Worm (Caenorhabditis elegans) whole organism, young adult: ENCODE data around the gene R07B1.13.

Experiments used
- B0261.1 ChIP-seq: sonication (generic microtip); optimal IDR thresholded peaks from 2 replicates; lab custom pipeline; 2016; ENCODE audit warnings: mild to moderate bottlenecking, missing genetic modification characterization, moderate library complexity, missing compliant biosample characterization
- C06A6.2 ChIP-seq: fragments of 200-800 bp; sonication (Bioruptor generic); conservative IDR thresholded peaks from 2 replicates; pipeline ENCODE4 v1.3.6; 2022; ENCODE audit warnings: missing genetic modification characterization, missing compliant biosample characterization
- D2030.7 ChIP-seq: fragments of 200-800 bp; sonication (Bioruptor generic); IDR thresholded peaks from 2 replicates; pipeline ENCODE4 v1.3.6; 2022; ENCODE audit warnings: missing genetic modification reagents, missing genetic modification characterization, missing compliant biosample characterization
- F22D6.2 ChIP-seq: sonication (generic microtip); optimal IDR thresholded peaks from 2 replicates; lab custom pipeline; 2016; ENCODE audit warnings: mild to moderate bottlenecking, missing genetic modification characterization, missing compliant biosample characterization
- F33H1.4 ChIP-seq: fragments of 200-800 bp; sonication (Bioruptor generic); IDR thresholded peaks from 2 replicates; pipeline ENCODE4 v1.3.6; 2022; ENCODE audit warnings: missing genetic modification reagents, missing genetic modification characterization, missing compliant biosample characterization
- F57C9.4 ChIP-seq: sonication (generic microtip); optimal IDR thresholded peaks from 2 replicates; lab custom pipeline; 2017; ENCODE audit warnings: mild to moderate bottlenecking, missing genetic modification characterization, missing compliant biosample characterization
- T26A5.8 ChIP-seq: sonication (generic microtip); optimal IDR thresholded peaks from 2 replicates; lab custom pipeline; 2016; ENCODE audit warnings: missing genetic modification characterization, missing compliant biosample characterization
- Y95B8A.8 ChIP-seq: fragments of 200-800 bp; sonication (Bioruptor generic); IDR thresholded peaks from 2 replicates; pipeline ENCODE4 v1.3.6; 2022; ENCODE audit warnings: missing genetic modification reagents, missing genetic modification characterization, missing compliant biosample characterization
- ZK185.1 ChIP-seq: sonication (generic microtip); optimal IDR thresholded peaks from 2 replicates; lab custom pipeline; 2016; ENCODE audit warnings: mild to moderate bottlenecking, missing genetic modification characterization, missing compliant biosample characterization; ENCODE audit not compliant: poor library complexity, severe bottlenecking
- aptf-2 ChIP-seq: fragments of 200-800 bp; sonication (Bioruptor generic); conservative IDR thresholded peaks from 2 replicates; pipeline ENCODE4 v1.3.6; 2022; ENCODE audit warnings: missing genetic modification reagents, missing genetic modification characterization, missing compliant biosample characterization
- aptf-3 ChIP-seq: fragments of 200-800 bp; sonication (Bioruptor generic); IDR thresholded peaks from 2 replicates; pipeline ENCODE4 v1.3.6; 2022; ENCODE audit warnings: missing genetic modification characterization, missing compliant biosample characterization
- attf-3 ChIP-seq: fragments of 200-800 bp; sonication (Bioruptor generic); conservative IDR thresholded peaks from 2 replicates; pipeline ENCODE4 v1.3.6; 2022; ENCODE audit warnings: missing genetic modification reagents, missing genetic modification characterization, missing compliant biosample characterization
- bed-1 ChIP-seq: fragments of 200-800 bp; sonication (Bioruptor generic); IDR thresholded peaks from 2 replicates; pipeline ENCODE4 v1.3.6; 2022; ENCODE audit warnings: missing genetic modification reagents, missing genetic modification characterization, missing compliant biosample characterization
- ccch-3 ChIP-seq: fragments of 200-800 bp; sonication (Bioruptor generic); optimal IDR thresholded peaks from 2 replicates; lab custom pipeline; 2018; ENCODE audit warnings: mild to moderate bottlenecking, missing genetic modification characterization, missing compliant biosample characterization
- ceh-27 ChIP-seq: fragments of 200-800 bp; sonication (Bioruptor generic); optimal IDR thresholded peaks from 2 replicates; lab custom pipeline; 2018; ENCODE audit warnings: mild to moderate bottlenecking, missing genetic modification characterization, moderate library complexity, missing compliant biosample characterization
- chd-7 ChIP-seq: sonication (generic microtip); optimal IDR thresholded peaks from 2 replicates; lab custom pipeline; 2016; ENCODE audit warnings: mild to moderate bottlenecking, missing genetic modification characterization, moderate library complexity, missing compliant biosample characterization
- dpl-1 ChIP-seq: fragments of 150-350 bp; optimal IDR thresholded peaks from 2 replicates; lab custom pipeline; 2014; ENCODE audit warnings: missing biosample characterization, missing genetic modification reagents, missing genetic modification characterization
- efl-1 ChIP-seq: fragments of 150-350 bp; optimal IDR thresholded peaks from 2 replicates; lab custom pipeline; 2014; ENCODE audit warnings: missing biosample characterization, missing genetic modification reagents, missing genetic modification characterization
- him-1 ChIP-seq: sonication (generic microtip); optimal IDR thresholded peaks from 2 replicates; lab custom pipeline; 2016; ENCODE audit warnings: missing genotype, missing genetic modification reagents, missing genetic modification characterization, missing compliant biosample characterization
- hmg-1.2 ChIP-seq: fragments of 200-800 bp; sonication (Bioruptor generic); IDR thresholded peaks from 2 replicates; pipeline ENCODE4 v1.3.6; 2022; ENCODE audit warnings: missing genetic modification reagents, missing genetic modification characterization, missing compliant biosample characterization
- hsf-1 ChIP-seq: fragments of 200-800 bp; sonication (Bioruptor generic); IDR thresholded peaks from 2 replicates; pipeline ENCODE4 v1.3.6; 2022; ENCODE audit warnings: missing genetic modification reagents, missing genetic modification characterization, missing compliant biosample characterization
- lsl-1 ChIP-seq: fragments of 200-800 bp; sonication (Bioruptor generic); optimal IDR thresholded peaks from 2 replicates; lab custom pipeline; 2018; ENCODE audit warnings: mild to moderate bottlenecking, missing genetic modification characterization, moderate library complexity, missing compliant biosample characterization
- madf-3 ChIP-seq: fragments of 200-800 bp; sonication (Bioruptor generic); IDR thresholded peaks from 2 replicates; pipeline ENCODE4 v1.3.6; 2022; ENCODE audit warnings: missing genetic modification reagents, missing genetic modification characterization, missing compliant biosample characterization
- madf-6 ChIP-seq: fragments of 200-800 bp; sonication (Bioruptor generic); IDR thresholded peaks from 2 replicates; pipeline ENCODE4 v1.3.6; 2022; ENCODE audit warnings: missing genetic modification reagents, missing genetic modification characterization, missing compliant biosample characterization
- madf-8 ChIP-seq: fragments of 200-800 bp; sonication (Bioruptor generic); conservative IDR thresholded peaks from 2 replicates; pipeline ENCODE4 v1.3.6; 2022; ENCODE audit warnings: missing genetic modification reagents, missing genetic modification characterization, missing compliant biosample characterization
- mxl-1 ChIP-seq: sonication (generic microtip); optimal IDR thresholded peaks from 2 replicates; lab custom pipeline; 2016; ENCODE audit warnings: missing genetic modification characterization, missing compliant biosample characterization
- nfya-1 ChIP-seq: sonication (generic microtip); optimal IDR thresholded peaks from 2 replicates; lab custom pipeline; 2017; ENCODE audit warnings: antibody characterized with exemption, missing compliant biosample characterization, missing genetic modification characterization, borderline replicate concordance; ENCODE audit not compliant: insufficient read depth
- nhr-27 ChIP-seq: fragments of 200-800 bp; sonication (Bioruptor generic); optimal IDR thresholded peaks from 2 replicates; lab custom pipeline; 2018; ENCODE audit warnings: mild to moderate bottlenecking, missing genetic modification characterization, moderate library complexity, missing compliant biosample characterization
- nhr-80 ChIP-seq: sonication (generic microtip); optimal IDR thresholded peaks from 2 replicates; lab custom pipeline; 2016; ENCODE audit warnings: missing genetic modification characterization, missing compliant biosample characterization
- rcor-1 ChIP-seq: fragments of 200-800 bp; sonication (Bioruptor generic); IDR thresholded peaks from 2 replicates; pipeline ENCODE4 v1.3.6; 2022; ENCODE audit warnings: missing genetic modification reagents, missing genetic modification characterization, missing compliant biosample characterization
- snpc-1.3 ChIP-seq: sonication (generic microtip); optimal IDR thresholded peaks from 2 replicates; lab custom pipeline; 2017; ENCODE audit warnings: missing genetic modification characterization, mild to moderate bottlenecking, missing compliant biosample characterization, antibody characterized with exemption, moderate library complexity, missing genotype, missing genetic modification reagents; ENCODE audit not compliant: insufficient read depth
- snpc-4 ChIP-seq, 5 experiments: fragments of 150-350 bp in 1 of 5; sonication (generic microtip) in 4 of 5; optimal IDR thresholded peaks; 2 replicates each; lab custom pipeline; 2014 to 2018; ENCODE audit warnings: missing genetic modification characterization in 5 of 5, missing biosample characterization in 3 of 5, antibody characterized with exemption in 2 of 5, mild to moderate bottlenecking in 2 of 5, missing compliant biosample characterization in 2 of 5, missing genotype in 2 of 5, moderate library complexity in 2 of 5, missing genetic modification reagents in 1 of 5
- sptf-2 ChIP-seq: fragments of 200-800 bp; sonication (Bioruptor generic); optimal IDR thresholded peaks from 2 replicates; lab custom pipeline; 2018; ENCODE audit warnings: mild to moderate bottlenecking, missing genetic modification characterization, missing compliant biosample characterization
- tbp1 ChIP-seq: fragments of 200-800 bp; sonication (Bioruptor generic); optimal IDR thresholded peaks from 2 replicates; lab custom pipeline; 2018; ENCODE audit warnings: mild to moderate bottlenecking, missing genetic modification characterization, missing compliant biosample characterization
- tbx-9 ChIP-seq: sonication (generic microtip); optimal IDR thresholded peaks from 2 replicates; lab custom pipeline; 2016; ENCODE audit warnings: borderline replicate concordance, missing genetic modification characterization, inconsistent platforms, missing compliant biosample characterization
- tlf-1 ChIP-seq: fragments of 200-800 bp; sonication (Bioruptor generic); optimal IDR thresholded peaks from 2 replicates; lab custom pipeline; 2018; ENCODE audit warnings: mild to moderate bottlenecking, missing genetic modification characterization, missing compliant biosample characterization
- unc-62 ChIP-seq: fragments of 150-350 bp; optimal IDR thresholded peaks from 2 replicates; lab custom pipeline; 2014; ENCODE audit warnings: missing biosample characterization, missing genetic modification reagents, missing genetic modification characterization
- xnd-1 ChIP-seq: sonication (generic microtip); optimal IDR thresholded peaks from 2 replicates; lab custom pipeline; 2016; ENCODE audit warnings: missing genotype, missing genetic modification reagents, missing genetic modification characterization, missing compliant biosample characterization
- zfh-2 ChIP-seq: fragments of 200-800 bp; sonication (Bioruptor generic); conservative IDR thresholded peaks from 2 replicates; pipeline ENCODE4 v1.3.6; 2022; ENCODE audit warnings: missing genetic modification reagents, missing genetic modification characterization, missing compliant biosample characterization
- zim-3 ChIP-seq: sonication (generic microtip); optimal IDR thresholded peaks from 2 replicates; lab custom pipeline; 2017; ENCODE audit warnings: mild to moderate bottlenecking, missing genetic modification characterization, moderate library complexity, missing compliant biosample characterization
- ztf-22 ChIP-seq: fragments of 200-800 bp; sonication (Bioruptor generic); optimal IDR thresholded peaks from 2 replicates; lab custom pipeline; 2018; ENCODE audit warnings: mild to moderate bottlenecking, missing genetic modification characterization, moderate library complexity, missing compliant biosample characterization
- ztf-3 ChIP-seq: fragments of 200-800 bp; sonication (Bioruptor generic); optimal IDR thresholded peaks from 2 replicates; lab custom pipeline; 2018; ENCODE audit warnings: mild to moderate bottlenecking, missing genetic modification characterization, missing compliant biosample characterization

R07B1.13 gene

ce11 chrX:9877117-9877516 is 7.5 kb downstream of the R07B1.13 start, which contains the start of gene R07B1.9 (continued):
- no peak for TF ChIP-seq madf-3
- TF ChIP-seq zim-3 (tag; lab: Kevin White, UChicago): no peak
- TF ChIP-seq madf-8 (GFP tag; lab: Robert Waterston, UW): no peak
- TF ChIP-seq, all 124 proteins: peak for 0

ce11 chrX:9882112-9882511 is 12.5 kb downstream of the R07B1.13 start, which contains the start of gene glo-1:
Gene glo-1 (minus strand): TSS chrX:9882212.
- TF ChIP-seq snpc-4 (GFP tag; optimal IDR thresholded peaks at IDR 0.05; lab: Kevin White, UChicago) (no peak), snpc-4 (tag; optimal IDR thresholded peaks at IDR 0.05; lab: Kevin White, UChicago) (no peak), ceh-27 (no peak), him-1 (no peak)

ce11 chrX:9882572-9882971 is 12.9 kb downstream of the R07B1.13 start:
- TF ChIP-seq dpl-1 (no peak), nhr-80 (tag; lab: Kevin White, UChicago) (peak; percentile 68)
- TF ChIP-seq, all 124 proteins: peak for 1

- TF ChIP-seq tbx-9 (tag; lab: Kevin White, UChicago): no peak
- TF ChIP-seq T26A5.8 (tag; lab: Kevin White, UChicago): no peak
- TF ChIP-seq hsf-1: peak; percentile 63
- peak; percentile 41 for TF ChIP-seq madf-8 (GFP tag; lab: Robert Waterston, UW)
- no peak for TF ChIP-seq ztf-22
- no peak for TF ChIP-seq F22D6.2 (tag; lab: Kevin White, UChicago)
- TF ChIP-seq nhr-27 (tag; lab: Kevin White, UChicago): no peak
- no peak for TF ChIP-seq tlf-1 (GFP tag; lab: Kevin White, UChicago)
- no peak for TF ChIP-seq unc-62
- TF ChIP-seq bed-1: no peak
- TF ChIP-seq ZK185.1: no peak
- no peak for TF ChIP-seq zfh-2 (GFP tag; lab: Robert Waterston, UW)
- no peak for TF ChIP-seq lsl-1 (GFP tag; lab: Kevin White, UChicago)
- TF ChIP-seq madf-6 (GFP tag; lab: Robert Waterston, UW): peak; percentile 77
- peak; percentile 82 for TF ChIP-seq hmg-1.2 (GFP tag; lab: Robert Waterston, UW)
- TF ChIP-seq dpl-1: peak; percentile 36
- TF ChIP-seq efl-1: peak; percentile 90
- TF ChIP-seq mxl-1 (tag; lab: Kevin White, UChicago): no peak
- no peak for TF ChIP-seq tbp1 (GFP tag; lab: Kevin White, UChicago)
- no peak for TF ChIP-seq ccch-3 (GFP tag; lab: Kevin White, UChicago)
- TF ChIP-seq sptf-2 (GFP tag; lab: Kevin White, UChicago): no peak
- no peak for TF ChIP-seq snpc-1.3 (tag; lab: Kevin White, UChicago)
- TF ChIP-seq nhr-80 (tag; lab: Kevin White, UChicago): no peak
- no peak for TF ChIP-seq B0261.1 (tag; lab: Kevin White, UChicago)
- no peak for TF ChIP-seq ztf-3 (GFP tag; lab: Kevin White, UChicago)
- 0 out of 2 replicates have a peak, but pooled peaks have one; percentile 10 for TF ChIP-seq Y95B8A.8
- TF ChIP-seq attf-3: no peak
- TF ChIP-seq F57C9.4: no peak
- TF ChIP-seq chd-7 (tag; lab: Kevin White, UChicago): no peak
- no peak for TF ChIP-seq nfya-1
- no peak for TF ChIP-seq C06A6.2 (GFP tag; lab: Robert Waterston, UW)
- TF ChIP-seq him-1: no peak
- TF ChIP-seq rcor-1 (GFP tag; lab: Robert Waterston, UW): no peak
- peak; percentile 19 for TF ChIP-seq xnd-1
- peak; percentile 60 for TF ChIP-seq D2030.7 (GFP tag; lab: Robert Waterston, UW)
- peak; percentile 99 for TF ChIP-seq aptf-3 (GFP tag; lab: Robert Waterston, UW)
- TF ChIP-seq madf-3: 0 out of 2 replicates have a peak, but pooled peaks have one; percentile 53
- TF ChIP-seq aptf-2 (GFP tag; lab: Robert Waterston, UW): peak; percentile 100
- TF ChIP-seq F33H1.4 (GFP tag; lab: Robert Waterston, UW): no peak
These were observed 14.3 kb downstream of the R07B1.13 start, which contains the start of gene mrp-4 for ce11 chrX:9883837-9884324. Gene mrp-4 (plus strand): TSS chrX:9884274.
